Worm (Caenorhabditis elegans) whole organism, dauer: ENCODE results near the gene K11D12.6.

Experiments used
- unc-62 ChIP-seq: sonication (generic microtip); optimal IDR thresholded peaks from 2 replicates; lab custom pipeline; 2017; ENCODE audit warnings: missing biosample characterization, missing genetic modification reagents, missing genetic modification characterization

The K11D12.6 gene

ce11 chrV:5035058-5035457 lies at the start of gene K11D12.6:
Gene K11D12.6 (minus strand): TSS chrV:5035158.
- no peak for TF ChIP-seq unc-62 (GFP tag; lab: Kevin White, UChicago)

- no peak for TF ChIP-seq unc-62 (GFP tag; lab: Kevin White, UChicago)
These were observed 45.9 kb upstream of the K11D12.6 start, which contains the start of gene Y58A7A.3 for ce11 chrV:5080853-5081338. Gene Y58A7A.3 (minus strand): TSS chrV:5080903.

- TF ChIP-seq unc-62 (GFP tag; lab: Kevin White, UChicago) = no peak
These were observed 37.1 kb upstream of the K11D12.6 start, which contains the start of gene Y58A7A.2 for ce11 chrV:5072082-5072481. Gene Y58A7A.2 (minus strand): TSS chrV:5072182.

- TF ChIP-seq unc-62 (GFP tag; lab: Kevin White, UChicago) = no peak
These were observed 34.5 kb upstream of the K11D12.6 start, which contains the start of gene Y58A7A.1 for ce11 chrV:5069440-5069839. Gene Y58A7A.1 (minus strand): TSS chrV:5069540.

ce11 chrV:5067390-5067789 lies 32.4 kb upstream of the K11D12.6 start:
- TF ChIP-seq unc-62 (GFP tag; lab: Kevin White, UChicago) = no peak

- no peak for TF ChIP-seq unc-62 (GFP tag; lab: Kevin White, UChicago)
These were observed 29.9 kb upstream of the K11D12.6 start, which contains the start of gene mlk-1 for ce11 chrV:5064761-5065421. Gene mlk-1 (minus strand): TSS chrV:5064811.

- TF ChIP-seq unc-62 (GFP tag; lab: Kevin White, UChicago) = no peak
These were observed 18.4 kb upstream of the K11D12.6 start, which contains the start of gene cwp-4 for ce11 chrV:5053335-5053734. Gene cwp-4 (plus strand): TSS chrV:5053635.

ce11 chrV:5052233-5052632 lies 17.3 kb upstream of the K11D12.6 start, which contains the start of gene K11D12.12:
Gene K11D12.12 (plus strand): TSS chrV:5052261.
- TF ChIP-seq unc-62 (GFP tag; lab: Kevin White, UChicago) = no peak

- TF ChIP-seq unc-62 (GFP tag; lab: Kevin White, UChicago) = no peak
These were observed 15.2 kb upstream of the K11D12.6 start for ce11 chrV:5050073-5050599.

ce11 chrV:5049333-5049942 lies 14.5 kb upstream of the K11D12.6 start, which contains the start of the genes pqn-51 and K11D12.14:
Gene pqn-51 (plus strand): TSS chrV:5049607.
Gene K11D12.14 (plus strand): TSS chrV:5049636.
- TF ChIP-seq unc-62 (GFP tag; lab: Kevin White, UChicago) = no peak

ce11 chrV:5046558-5046957 lies 11.6 kb upstream of the K11D12.6 start:
- no peak for TF ChIP-seq unc-62 (GFP tag; lab: Kevin White, UChicago)

- TF ChIP-seq unc-62 (GFP tag; lab: Kevin White, UChicago) = no peak
These were observed 11.1 kb upstream of the K11D12.6 start, which contains the start of gene exc-14 for ce11 chrV:5046103-5046502. Gene exc-14 (minus strand): TSS chrV:5046203.

- TF ChIP-seq unc-62 (GFP tag; lab: Kevin White, UChicago) = no peak
These were observed 6.0 kb upstream of the K11D12.6 start, which contains the start of gene K11D12.8 for ce11 chrV:5040925-5041324. Gene K11D12.8 (minus strand): TSS chrV:5041001.

- TF ChIP-seq unc-62 (GFP tag; lab: Kevin White, UChicago) = no peak
These were observed 4.6 kb upstream of the K11D12.6 start, which contains the start of gene K11D12.11 for ce11 chrV:5039559-5039958. Gene K11D12.11 (minus strand): TSS chrV:5039600.

- no peak for TF ChIP-seq unc-62 (GFP tag; lab: Kevin White, UChicago)
These were observed 3.5 kb upstream of the K11D12.6 start for ce11 chrV:5038449-5038848.

ce11 chrV:5036364-5036763 lies 1.4 kb upstream of the K11D12.6 start, which contains the start of gene K11D12.7:
Gene K11D12.7 (minus strand): TSS chrV:5036464.
- no peak for TF ChIP-seq unc-62 (GFP tag; lab: Kevin White, UChicago)
